Worm (Caenorhabditis elegans): Measurements from ENCODE around the gene Y38E10A.24.

DNA sequence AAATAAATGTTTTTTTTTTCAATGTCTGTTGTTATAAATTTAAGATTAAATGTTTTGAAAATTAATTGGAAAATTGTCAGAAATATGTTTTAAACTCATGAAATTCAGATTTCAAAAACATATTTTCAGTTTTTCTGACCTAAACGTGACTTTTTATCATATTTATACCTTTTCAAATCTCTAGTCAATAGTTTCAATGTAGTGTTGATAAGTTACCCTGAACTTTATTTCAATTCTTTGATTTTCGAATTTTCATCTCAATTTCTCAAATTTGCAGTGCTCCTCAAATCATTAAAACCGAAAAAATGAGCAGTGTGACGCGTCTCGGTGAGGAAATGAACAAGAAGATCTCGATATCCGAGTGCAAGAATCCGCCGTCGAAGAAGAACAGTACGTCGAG lies 24.4 kb upstream of the Y38E10A.24 start, which contains the start of gene rgs-4:
- TF ChIP-seq lin-13 (GFP tag; optimal IDR thresholded peaks at IDR 0.05) (no peak), ama-1 (optimal IDR thresholded peaks at IDR 0.05) (no peak), elt-2 (tag; optimal IDR thresholded peaks at IDR 0.05) (no peak), aly-2 (tag; optimal IDR thresholded peaks at IDR 0.05) (no peak), ztf-11 (tag; optimal IDR thresholded peaks at IDR 0.05) (no peak), unc-130 (tag; optimal IDR thresholded peaks at IDR 0.05) (no peak)
